Fruit fly (Drosophila melanogaster): ENCODE measurements around the gene CG6865.
A peak's percentile ranks its signal among the peaks of the same experiment; 100 is the strongest.

The CG6865 gene

DNA sequence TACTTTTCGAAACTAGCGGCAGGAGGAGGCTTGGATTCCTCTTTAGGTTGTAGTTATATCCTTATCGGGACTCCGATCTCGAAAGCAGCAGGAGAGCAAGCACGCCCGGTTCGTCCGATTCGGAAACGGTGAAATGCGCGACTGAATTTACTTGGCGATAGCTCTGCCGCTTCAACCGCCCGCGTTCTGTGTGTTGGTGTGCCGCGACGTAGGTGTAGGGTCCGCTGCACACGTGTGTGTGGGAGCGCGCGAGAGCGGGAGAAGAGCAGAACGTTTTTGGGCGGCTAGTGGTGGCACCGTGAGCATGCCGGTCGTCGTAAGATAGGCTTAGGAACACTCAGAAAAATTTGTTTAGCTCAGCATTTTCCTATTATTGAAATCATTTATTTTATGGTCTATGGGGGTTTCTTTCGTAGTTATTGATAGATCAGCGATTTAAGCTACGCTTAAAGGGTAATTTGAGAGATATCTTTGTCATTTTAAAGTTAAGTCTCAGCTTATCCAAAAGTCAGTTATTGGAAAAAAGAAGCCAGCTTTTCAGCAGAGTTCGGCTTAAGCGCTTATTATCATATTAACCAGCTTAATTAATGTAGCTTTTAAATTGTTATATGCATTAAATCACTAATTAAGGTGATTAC lies 23.0 kb upstream of the CG6865 start (continued):
- TF ChIP-seq Aef1 (GFP tag; IDR thresholded peaks at IDR 0.05): no peak
- no peak for TF ChIP-seq Oli (tag; optimal IDR thresholded peaks at IDR 0.05)
- TF ChIP-seq CG6765 (GFP tag; optimal IDR thresholded peaks at IDR 0.05): no peak
- no peak for TF ChIP-seq CG18011 (GFP tag; optimal IDR thresholded peaks at IDR 0.05)
- TF ChIP-seq abd-A (tag; optimal IDR thresholded peaks at IDR 0.05): no peak
- TF ChIP-seq CG1233 (GFP tag; optimal IDR thresholded peaks at IDR 0.05): peak; percentile 4
- TF ChIP-seq CG11560 (tag; IDR thresholded peaks at IDR 0.05): no peak
- TF ChIP-seq CG16779 (GFP tag; IDR thresholded peaks at IDR 0.05): no peak
- TF ChIP-seq Hsf (GFP tag; optimal IDR thresholded peaks at IDR 0.05): peak; percentile 47
- TF ChIP-seq zfh1 (GFP tag; IDR thresholded peaks at IDR 0.05): no peak
- TF ChIP-seq wor (GFP tag; IDR thresholded peaks at IDR 0.05): no peak
- no peak for TF ChIP-seq caup (GFP tag; optimal IDR thresholded peaks at IDR 0.05; ENCODE audit: severe bottlenecking)
- no peak for TF ChIP-seq sna (GFP tag; IDR thresholded peaks at IDR 0.05; ENCODE audit: partially characterized antibody)
- TF ChIP-seq her (GFP tag; optimal IDR thresholded peaks at IDR 0.05): peak; percentile 19
- no peak for TF ChIP-seq nerfin-1 (tag; optimal IDR thresholded peaks at IDR 0.05)
- no peak for TF ChIP-seq crp (GFP tag; optimal IDR thresholded peaks at IDR 0.05)
- TF ChIP-seq CG17359 (tag; optimal IDR thresholded peaks at IDR 0.05): no peak
- TF ChIP-seq cad (GFP tag; optimal IDR thresholded peaks at IDR 0.05): no peak
- TF ChIP-seq pnt (GFP tag; optimal IDR thresholded peaks at IDR 0.05): peak; percentile 24
- no peak for TF ChIP-seq CG2199 (GFP tag; IDR thresholded peaks at IDR 0.05)
- TF ChIP-seq Sox102F (GFP tag; optimal IDR thresholded peaks at IDR 0.05): peak; percentile 9
- TF ChIP-seq NFAT (GFP tag; IDR thresholded peaks at IDR 0.05): no peak
- TF ChIP-seq slou (GFP tag; optimal IDR thresholded peaks at IDR 0.05): no peak
- TF ChIP-seq Oaz (GFP tag; IDR thresholded peaks at IDR 0.05): no peak
- no peak for TF ChIP-seq CG15073 (GFP tag; optimal IDR thresholded peaks at IDR 0.05)
- no peak for TF ChIP-seq Mrtf (GFP tag; IDR thresholded peaks at IDR 0.05)
- TF ChIP-seq jigr1 (GFP tag; IDR thresholded peaks at IDR 0.05): no peak
- TF ChIP-seq CG31365 (tag; optimal IDR thresholded peaks at IDR 0.05): no peak
- TF ChIP-seq CG11504 (tag; optimal IDR thresholded peaks at IDR 0.05): peak; percentile 34
- TF ChIP-seq en (GFP tag; optimal IDR thresholded peaks at IDR 0.05): no peak
- TF ChIP-seq btn (GFP tag; optimal IDR thresholded peaks at IDR 0.05): no peak
- TF ChIP-seq CG8359 (GFP tag; optimal IDR thresholded peaks at IDR 0.05; ENCODE audit: borderline replicate concordance): no peak
- TF ChIP-seq Chrac-16 (GFP tag; optimal IDR thresholded peaks at IDR 0.05): peak; percentile 17
- no peak for TF ChIP-seq luna (GFP tag; optimal IDR thresholded peaks at IDR 0.05)
- TF ChIP-seq dimm (GFP tag; IDR thresholded peaks at IDR 0.05): no peak
- TF ChIP-seq MTF-1 (GFP tag; optimal IDR thresholded peaks at IDR 0.05; ENCODE audit: borderline replicate concordance): no peak
- no peak for TF ChIP-seq PHDP (tag; optimal IDR thresholded peaks at IDR 0.05)
- TF ChIP-seq CG9609 (GFP tag; optimal IDR thresholded peaks at IDR 0.05): no peak
- no peak for TF ChIP-seq CG9876 (GFP tag; optimal IDR thresholded peaks at IDR 0.05)
- TF ChIP-seq Neu2 (GFP tag; optimal IDR thresholded peaks at IDR 0.05; ENCODE audit: borderline replicate concordance): no peak
- no peak for TF ChIP-seq sisA (GFP tag; IDR thresholded peaks at IDR 0.05)
- no peak for TF ChIP-seq CG12219 (GFP tag; optimal IDR thresholded peaks at IDR 0.05)
- no peak for TF ChIP-seq Ets97D (GFP tag; optimal IDR thresholded peaks at IDR 0.05)
- TF ChIP-seq hth (optimal IDR thresholded peaks at IDR 0.05): no peak
- no peak for TF ChIP-seq nerfin-2 (GFP tag; IDR thresholded peaks at IDR 0.05; ENCODE audit: partially characterized antibody)
- TF ChIP-seq CG18764 (GFP tag; optimal IDR thresholded peaks at IDR 0.05): no peak
- no peak for TF ChIP-seq CG8388 (GFP tag; optimal IDR thresholded peaks at IDR 0.05)
- no peak for TF ChIP-seq CG2202 (tag; optimal IDR thresholded peaks at IDR 0.05)
- no peak for TF ChIP-seq gce (GFP tag; IDR thresholded peaks at IDR 0.05)
- no peak for TF ChIP-seq fd102C (GFP tag; optimal IDR thresholded peaks at IDR 0.05)
- no peak for TF ChIP-seq Sox100B (GFP tag; optimal IDR thresholded peaks at IDR 0.05)
